Fruit fly (Drosophila melanogaster) S2 (cell line): ENCODE measurements around the gene vri.

ENCODE experiments used
- CG8478 ChIP-seq: fragments of >200 bp; optimal IDR thresholded peaks from 2 replicates; lab custom pipeline; 2018
- CTCF ChIP-seq, 2 experiments: fragments of >200 bp; optimal IDR thresholded peaks; 2 replicates each; lab custom pipeline; 2018

DNA sequence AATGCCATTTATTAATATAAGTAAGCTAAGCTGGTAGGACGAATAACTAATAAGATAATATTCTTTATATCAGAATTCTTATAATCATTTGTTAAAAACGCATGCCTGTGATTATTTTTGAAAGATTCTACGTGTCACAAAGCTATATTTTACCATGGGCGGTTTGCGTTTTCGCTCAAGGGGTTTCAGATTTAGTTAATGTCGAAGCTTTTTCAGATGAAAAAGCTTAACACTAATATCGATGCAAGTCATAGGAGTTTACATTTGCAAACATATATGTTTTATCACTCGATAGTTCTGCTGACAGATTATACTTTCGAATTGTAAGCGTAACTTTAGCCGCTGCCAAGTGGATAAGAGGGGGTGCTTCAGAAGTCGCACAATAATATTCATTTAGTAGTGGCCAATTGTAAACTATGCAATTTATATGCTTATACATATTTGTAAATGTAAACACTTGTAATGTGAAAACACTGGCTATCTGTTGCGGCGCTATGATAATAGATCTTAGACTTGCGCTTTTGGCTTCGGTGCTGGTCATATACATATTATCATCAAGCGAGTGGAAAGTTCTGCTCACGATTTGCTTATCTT is 52.4 kb downstream of the vri start:
- no peak for TF ChIP-seq CG8478 (lab: Kevin White, UChicago)
- TF ChIP-seq CTCF (optimal IDR thresholded peaks at IDR 0.05; lab: Kevin White, UChicago) = no peak
